Fruit fly (Drosophila melanogaster): ENCODE results near the gene CG14238.

DNA sequence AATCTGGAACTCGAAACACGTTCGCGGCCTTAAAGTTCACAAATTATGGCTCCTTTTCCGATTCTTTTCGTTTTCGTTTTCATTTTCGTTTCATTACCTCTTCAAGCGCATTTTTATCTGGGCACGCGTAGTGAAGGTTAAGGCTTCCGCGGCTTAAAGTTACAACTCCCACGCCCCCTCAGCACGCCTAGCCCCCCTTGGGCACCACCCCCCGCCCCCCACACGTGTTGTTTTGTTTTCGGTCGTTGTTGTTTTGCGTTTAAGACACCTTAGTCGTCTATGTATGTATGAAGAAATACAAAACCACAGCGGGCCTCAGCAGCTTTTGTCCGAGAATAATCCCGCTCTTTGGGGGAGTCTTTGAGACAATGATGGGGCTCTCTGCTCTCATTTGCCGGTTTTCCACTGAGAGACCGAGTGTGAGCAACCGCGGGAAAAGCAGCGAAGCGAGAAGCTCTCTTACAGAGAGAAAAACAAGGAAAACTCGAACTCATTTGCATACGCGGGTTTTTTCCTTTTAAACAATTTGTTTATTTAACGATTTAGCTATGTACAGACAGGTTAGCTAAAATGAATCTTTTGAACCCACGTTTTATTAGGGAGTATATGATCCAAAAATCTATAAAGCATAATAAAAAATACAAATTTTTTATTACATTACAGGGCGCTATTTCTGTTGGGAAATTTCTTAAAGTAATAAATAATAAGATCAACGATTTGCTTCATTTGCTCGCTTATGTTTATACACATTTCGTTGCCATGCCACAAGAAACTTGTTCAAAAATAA lies 4.3 kb downstream of the CG14238 start:
- no peak for TF ChIP-seq CG8478 (optimal IDR thresholded peaks at IDR 0.05)
- TF ChIP-seq CTCF (optimal IDR thresholded peaks at IDR 0.05): no peak

Measured in S2 (cell line).